Fruit fly (Drosophila melanogaster): Measurements from ENCODE around the gene Arp5.

The Arp5 gene

DNA sequence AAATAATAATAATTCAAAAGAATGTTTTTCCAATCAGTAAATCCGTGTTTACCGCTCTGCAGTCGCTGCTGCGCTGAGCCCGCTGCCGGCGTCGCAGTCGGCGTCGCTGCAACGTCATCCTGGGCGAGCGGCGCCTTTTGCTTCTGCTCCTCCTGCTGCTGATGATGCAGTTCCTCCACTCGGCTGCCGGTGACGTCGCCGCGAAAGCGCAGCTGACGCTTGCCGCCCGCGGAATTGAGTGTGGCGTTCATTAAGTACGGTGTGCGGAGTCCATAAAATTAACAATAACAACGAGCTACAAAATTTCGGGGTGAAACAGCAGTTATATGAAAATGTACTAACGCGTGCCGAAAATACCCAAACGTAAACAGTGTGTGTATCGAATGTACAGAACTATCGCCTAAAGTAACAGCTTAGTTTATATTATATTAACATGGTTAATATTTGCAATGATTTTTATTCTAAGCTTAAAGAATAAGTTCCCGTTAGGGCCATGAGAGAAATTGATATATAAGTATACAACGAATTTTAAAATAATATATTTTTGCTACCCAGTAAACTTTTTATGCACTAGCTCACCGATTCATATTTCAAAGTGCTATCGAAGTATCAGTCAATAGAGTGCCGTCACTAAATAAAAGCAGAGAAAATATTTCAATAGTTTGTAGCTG lies 21.1 kb upstream of the Arp5 start, which contains the start of the genes CG7218 and Cbp20 (continued):
- peak; percentile 86 for TF ChIP-seq CG12659 (GFP tag; optimal IDR thresholded peaks at IDR 0.05)
- peak; percentile 68 for TF ChIP-seq Bteb2 (GFP tag; optimal IDR thresholded peaks at IDR 0.05)
- TF ChIP-seq CG11247 (GFP tag; IDR thresholded peaks at IDR 0.05), result peak; percentile 80
- peak; percentile 81 for TF ChIP-seq CG12155 (GFP tag; optimal IDR thresholded peaks at IDR 0.05)
- peak; percentile 52; the same call in 1 of the 2 replicates for TF ChIP-seq CG10366 (GFP tag; IDR thresholded peaks at IDR 0.05)
- peak; percentile 20 for TF ChIP-seq tx (GFP tag; optimal IDR thresholded peaks at IDR 0.05)
- TF ChIP-seq Hr78 (GFP tag; optimal IDR thresholded peaks at IDR 0.05), result no peak
- TF ChIP-seq CG11398 (GFP tag; optimal IDR thresholded peaks at IDR 0.05), result no peak
- no peak for TF ChIP-seq run (tag; optimal IDR thresholded peaks at IDR 0.05)
- peak; percentile 77 for TF ChIP-seq tin (GFP tag; optimal IDR thresholded peaks at IDR 0.05)
- TF ChIP-seq chif (GFP tag; optimal IDR thresholded peaks at IDR 0.05), result peak; percentile 39 to 50
- peak; percentile 76 for TF ChIP-seq E2f1 (GFP tag; IDR thresholded peaks at IDR 0.05)
- TF ChIP-seq CG2120 (GFP tag; optimal IDR thresholded peaks at IDR 0.05), result peak; percentile 90
- peak; percentile 57 for TF ChIP-seq CG12942 (GFP tag; optimal IDR thresholded peaks at IDR 0.05)
- TF ChIP-seq CG11723 (GFP tag; optimal IDR thresholded peaks at IDR 0.05), result peak; percentile 34
- no peak for TF ChIP-seq gcm2 (GFP tag; optimal IDR thresholded peaks at IDR 0.05)
- peak; percentile 72 for TF ChIP-seq CHES-1-like (GFP tag; optimal IDR thresholded peaks at IDR 0.05)
- TF ChIP-seq row (GFP tag; IDR thresholded peaks at IDR 0.05), result peak; percentile 91
- TF ChIP-seq CG15514 (GFP tag; optimal IDR thresholded peaks at IDR 0.05), result peak; percentile 81
- peak; percentile 83 for TF ChIP-seq Sry-δ (GFP tag; optimal IDR thresholded peaks at IDR 0.05)
- no peak; the same call in 1 of the 2 replicates for TF ChIP-seq CG4404 (GFP tag; IDR thresholded peaks at IDR 0.05)
- no peak for TF ChIP-seq Kr (GFP tag; optimal IDR thresholded peaks at IDR 0.05)
- no peak for TF ChIP-seq corto (GFP tag; optimal IDR thresholded peaks at IDR 0.05)
- peak; percentile 59 for TF ChIP-seq CG9727 (GFP tag; optimal IDR thresholded peaks at IDR 0.05)
- peak; percentile 22 for TF ChIP-seq eyg (GFP tag; optimal IDR thresholded peaks at IDR 0.05)
- peak; percentile 66 for TF ChIP-seq B-H1 (GFP tag; IDR thresholded peaks at IDR 0.05)
- TF ChIP-seq ham (GFP tag; IDR thresholded peaks at IDR 0.05), result no peak
- TF ChIP-seq vnd (GFP tag; IDR thresholded peaks at IDR 0.05; ENCODE audit: partially characterized antibody), result peak; percentile 80
- TF ChIP-seq CG33557 (GFP tag; optimal IDR thresholded peaks at IDR 0.05), result peak; percentile 65
- TF ChIP-seq Drgx (GFP tag; IDR thresholded peaks at IDR 0.05), result peak; percentile 55
- peak; percentile 68 for TF ChIP-seq HLH3B (GFP tag; IDR thresholded peaks at IDR 0.05)
- peak; percentile 28 for TF ChIP-seq CG7271 (tag; optimal IDR thresholded peaks at IDR 0.05)
- TF ChIP-seq ttk (GFP tag; IDR thresholded peaks at IDR 0.05), result peak; percentile 59; the same call in 1 of the 2 replicates
- peak; percentile 83 for TF ChIP-seq CG30403 (GFP tag; optimal IDR thresholded peaks at IDR 0.05)
- peak; percentile 91 for TF ChIP-seq Dbx (GFP tag; IDR thresholded peaks at IDR 0.05)
- no peak for TF ChIP-seq fd102C (GFP tag; optimal IDR thresholded peaks at IDR 0.05)
- peak; percentile 85 for TF ChIP-seq CG12391 (tag; optimal IDR thresholded peaks at IDR 0.05)
- TF ChIP-seq CG17802 (tag; optimal IDR thresholded peaks at IDR 0.05), result no peak
- peak in 1 of 2 experiments; percentile 75 for TF ChIP-seq insv (GFP tag; optimal IDR thresholded peaks at IDR 0.05)
- TF ChIP-seq CG11085 (GFP tag; IDR thresholded peaks at IDR 0.05), result peak; percentile 60; the same call in 1 of the 2 replicates
- peak; percentile 26 for TF ChIP-seq CG4854 (GFP tag; optimal IDR thresholded peaks at IDR 0.05)
- TF ChIP-seq CG4360 (GFP tag; IDR thresholded peaks at IDR 0.05), result peak; percentile 42; the same call in 1 of the 2 replicates
- TF ChIP-seq CG2712 (tag; optimal IDR thresholded peaks at IDR 0.05), result peak; percentile 74
- peak; percentile 95 for TF ChIP-seq Med (GFP tag)
- TF ChIP-seq trh (GFP tag; optimal IDR thresholded peaks at IDR 0.05), result no peak
- peak; percentile 50 for TF ChIP-seq nerfin-1 (tag; optimal IDR thresholded peaks at IDR 0.05)
- peak; percentile 65 for TF ChIP-seq HmgZ (tag; optimal IDR thresholded peaks at IDR 0.05)
- no peak for TF ChIP-seq pan (optimal IDR thresholded peaks at IDR 0.05)
- TF ChIP-seq pan (GFP tag; optimal IDR thresholded peaks at IDR 0.05 in 1 of 2, IDR thresholded peaks at IDR 0.05 in 1 of 2), result peak in 1 of 2 experiments; percentile 82
- peak; percentile 64 for TF ChIP-seq CG8924 (tag; optimal IDR thresholded peaks at IDR 0.05)
